Worm (Caenorhabditis elegans) whole organism, young adult: Measurements from ENCODE around the gene Y41D4A.6.

Experiments
- B0019.2 ChIP-seq: fragments of 200-800 bp; sonication (Bioruptor generic); conservative IDR thresholded peaks from 2 replicates; pipeline ENCODE4 v1.3.6; 2022; ENCODE audit warnings: missing genetic modification reagents, missing genetic modification characterization, missing compliant biosample characterization
- F10E7.11 ChIP-seq: sonication (generic microtip); optimal IDR thresholded peaks from 2 replicates; lab custom pipeline; 2017; ENCODE audit warnings: mild to moderate bottlenecking, missing genetic modification characterization, moderate library complexity, missing compliant biosample characterization
- F33H1.4 ChIP-seq: fragments of 200-800 bp; sonication (Bioruptor generic); IDR thresholded peaks from 2 replicates; pipeline ENCODE4 v1.3.6; 2022; ENCODE audit warnings: missing genetic modification reagents, missing genetic modification characterization, missing compliant biosample characterization
- F37B4.10 ChIP-seq: fragments of 200-800 bp; sonication (Bioruptor generic); IDR thresholded peaks from 2 replicates; pipeline ENCODE4 v1.3.6; 2022; ENCODE audit warnings: missing genetic modification characterization, missing compliant biosample characterization
- F49E8.2 ChIP-seq: sonication (generic microtip); optimal IDR thresholded peaks from 3 replicates; lab custom pipeline; 2017; ENCODE audit warnings: missing genetic modification characterization, mild to moderate bottlenecking, missing compliant biosample characterization, antibody characterized with exemption, moderate library complexity; ENCODE audit not compliant: insufficient read depth
- F55B11.4 ChIP-seq: sonication (generic microtip); optimal IDR thresholded peaks from 2 replicates; lab custom pipeline; 2016; ENCODE audit warnings: missing compliant biosample characterization, missing genetic modification characterization, borderline replicate concordance; ENCODE audit not compliant: insufficient read depth
- F57C9.4 ChIP-seq: sonication (generic microtip); optimal IDR thresholded peaks from 2 replicates; lab custom pipeline; 2017; ENCODE audit warnings: mild to moderate bottlenecking, missing genetic modification characterization, missing compliant biosample characterization
- K11D2.4 ChIP-seq: fragments of 200-800 bp; sonication (Bioruptor generic); IDR thresholded peaks from 2 replicates; pipeline ENCODE4 v1.3.6; 2022; ENCODE audit warnings: missing genetic modification reagents, missing genetic modification characterization, missing compliant biosample characterization
- T07F8.4 ChIP-seq: sonication (generic microtip); optimal IDR thresholded peaks from 2 replicates; lab custom pipeline; 2016; ENCODE audit warnings: mild to moderate bottlenecking, missing genetic modification characterization, moderate library complexity, missing compliant biosample characterization
- T26A5.8 ChIP-seq: sonication (generic microtip); optimal IDR thresholded peaks from 2 replicates; lab custom pipeline; 2016; ENCODE audit warnings: missing genetic modification characterization, missing compliant biosample characterization
- Y53F4B.3 ChIP-seq: fragments of 200-800 bp; sonication (Bioruptor generic); IDR thresholded peaks from 2 replicates; pipeline ENCODE4 v1.3.6; 2022; ENCODE audit warnings: missing genetic modification reagents, missing genetic modification characterization, missing compliant biosample characterization
- Y53G8AR.9 ChIP-seq: fragments of 200-800 bp; sonication (Bioruptor generic); conservative IDR thresholded peaks from 2 replicates; pipeline ENCODE4 v1.3.6; 2022; ENCODE audit warnings: missing genetic modification reagents, missing genetic modification characterization, missing compliant biosample characterization
- Y56A3A.18 ChIP-seq: fragments of 200-800 bp; sonication (Bioruptor generic); IDR thresholded peaks from 2 replicates; pipeline ENCODE4 v1.3.6; 2022; ENCODE audit warnings: missing genetic modification reagents, missing genetic modification characterization, missing compliant biosample characterization
- ZK185.1 ChIP-seq: sonication (generic microtip); optimal IDR thresholded peaks from 2 replicates; lab custom pipeline; 2016; ENCODE audit warnings: mild to moderate bottlenecking, missing genetic modification characterization, missing compliant biosample characterization; ENCODE audit not compliant: poor library complexity, severe bottlenecking
- akir-1 ChIP-seq: fragments of 200-800 bp; sonication (Bioruptor generic); optimal IDR thresholded peaks from 2 replicates; lab custom pipeline; 2018; ENCODE audit warnings: mild to moderate bottlenecking, missing genetic modification characterization, moderate library complexity, missing compliant biosample characterization
- athp-1 ChIP-seq: sonication (generic microtip); optimal IDR thresholded peaks from 2 replicates; lab custom pipeline; 2017; ENCODE audit warnings: mild to moderate bottlenecking, missing genetic modification characterization, missing compliant biosample characterization
- attf-3 ChIP-seq: fragments of 200-800 bp; sonication (Bioruptor generic); conservative IDR thresholded peaks from 2 replicates; pipeline ENCODE4 v1.3.6; 2022; ENCODE audit warnings: missing genetic modification reagents, missing genetic modification characterization, missing compliant biosample characterization
- attf-5 ChIP-seq: fragments of 200-800 bp; sonication (Bioruptor generic); optimal IDR thresholded peaks from 2 replicates; lab custom pipeline; 2018; ENCODE audit warnings: mild to moderate bottlenecking, missing genetic modification characterization, missing compliant biosample characterization
- bed-2 ChIP-seq: fragments of 200-800 bp; sonication (Bioruptor generic); IDR thresholded peaks from 2 replicates; pipeline ENCODE4 v1.3.6; 2022; ENCODE audit warnings: missing genetic modification reagents, missing genetic modification characterization, missing compliant biosample characterization
- ceh-91 ChIP-seq: fragments of 200-800 bp; sonication (Bioruptor generic); IDR thresholded peaks from 2 replicates; pipeline ENCODE4 v1.3.6; 2022; ENCODE audit warnings: missing genetic modification reagents, missing genetic modification characterization, missing compliant biosample characterization
- dox-1 ChIP-seq: fragments of 200-800 bp; sonication (Bioruptor generic); IDR thresholded peaks from 2 replicates; pipeline ENCODE4 v1.3.6; 2022; ENCODE audit warnings: missing genetic modification reagents, missing genetic modification characterization, missing compliant biosample characterization
- efl-1 ChIP-seq: fragments of 150-350 bp; optimal IDR thresholded peaks from 2 replicates; lab custom pipeline; 2014; ENCODE audit warnings: missing biosample characterization, missing genetic modification reagents, missing genetic modification characterization
- fkh-3 ChIP-seq: sonication (generic microtip); optimal IDR thresholded peaks from 2 replicates; lab custom pipeline; 2016; ENCODE audit warnings: mild to moderate bottlenecking, missing genetic modification characterization, missing compliant biosample characterization
- him-1 ChIP-seq: sonication (generic microtip); optimal IDR thresholded peaks from 2 replicates; lab custom pipeline; 2016; ENCODE audit warnings: missing genotype, missing genetic modification reagents, missing genetic modification characterization, missing compliant biosample characterization
- hrde-1 ChIP-seq: sonication (generic microtip); optimal IDR thresholded peaks from 2 replicates; lab custom pipeline; 2016; ENCODE audit warnings: missing genetic modification characterization, mild to moderate bottlenecking, missing compliant biosample characterization, moderate library complexity, missing genotype, missing genetic modification reagents, borderline replicate concordance
- hsf-1 ChIP-seq: fragments of 200-800 bp; sonication (Bioruptor generic); IDR thresholded peaks from 2 replicates; pipeline ENCODE4 v1.3.6; 2022; ENCODE audit warnings: missing genetic modification reagents, missing genetic modification characterization, missing compliant biosample characterization
- lag-1 ChIP-seq: fragments of 200-800 bp; sonication (Bioruptor generic); IDR thresholded peaks from 2 replicates; pipeline ENCODE4 v1.3.6; 2022; ENCODE audit warnings: missing genetic modification reagents, missing genetic modification characterization, missing compliant biosample characterization
- lin-54 ChIP-seq: fragments of 200-800 bp; sonication (Bioruptor generic); optimal IDR thresholded peaks from 2 replicates; lab custom pipeline; 2018; ENCODE audit warnings: mild to moderate bottlenecking, missing genetic modification characterization, missing compliant biosample characterization
- mxl-1 ChIP-seq: sonication (generic microtip); optimal IDR thresholded peaks from 2 replicates; lab custom pipeline; 2016; ENCODE audit warnings: missing genetic modification characterization, missing compliant biosample characterization
- nfya-2 ChIP-seq: fragments of 200-800 bp; sonication (Bioruptor generic); IDR thresholded peaks from 2 replicates; pipeline ENCODE4 v1.3.6; 2022; ENCODE audit warnings: missing genetic modification reagents, missing genetic modification characterization, missing compliant biosample characterization
- nfyb-1 ChIP-seq: fragments of 200-800 bp; sonication (Bioruptor generic); IDR thresholded peaks from 2 replicates; pipeline ENCODE4 v1.3.6; 2022; ENCODE audit warnings: missing genetic modification reagents, missing genetic modification characterization, missing compliant biosample characterization
- nhr-120 ChIP-seq: fragments of 200-800 bp; sonication (Bioruptor generic); IDR thresholded peaks from 2 replicates; pipeline ENCODE4 v1.3.6; 2022; ENCODE audit warnings: missing genetic modification characterization, missing compliant biosample characterization
- nhr-27 ChIP-seq: fragments of 200-800 bp; sonication (Bioruptor generic); optimal IDR thresholded peaks from 2 replicates; lab custom pipeline; 2018; ENCODE audit warnings: mild to moderate bottlenecking, missing genetic modification characterization, moderate library complexity, missing compliant biosample characterization
- nhr-80 ChIP-seq: sonication (generic microtip); optimal IDR thresholded peaks from 2 replicates; lab custom pipeline; 2016; ENCODE audit warnings: missing genetic modification characterization, missing compliant biosample characterization
- nhr-90 ChIP-seq: sonication (generic microtip); optimal IDR thresholded peaks from 2 replicates; lab custom pipeline; 2016; ENCODE audit warnings: missing genotype, mild to moderate bottlenecking, missing genetic modification characterization, missing compliant biosample characterization
- pbrm-1 ChIP-seq: fragments of 200-800 bp; sonication (Bioruptor generic); IDR thresholded peaks from 2 replicates; pipeline ENCODE4 v1.3.6; 2022; ENCODE audit warnings: missing genetic modification reagents, missing genetic modification characterization, missing compliant biosample characterization
- pha-4 ChIP-seq: fragments of 150-350 bp; sonication (generic microtip); optimal IDR thresholded peaks from 2 replicates; lab custom pipeline; 2014; ENCODE audit warnings: missing biosample characterization, missing genetic modification reagents, missing genetic modification characterization
- rcor-1 ChIP-seq: fragments of 200-800 bp; sonication (Bioruptor generic); IDR thresholded peaks from 2 replicates; pipeline ENCODE4 v1.3.6; 2022; ENCODE audit warnings: missing genetic modification reagents, missing genetic modification characterization, missing compliant biosample characterization
- rpc-1 ChIP-seq, 2 experiments: fragments of 150-350 bp in 1 of 2; sonication (generic microtip) in 1 of 2; optimal IDR thresholded peaks; 2 replicates each; lab custom pipeline; 2014 to 2018; ENCODE audit warnings: missing biosample characterization in 1 of 2, missing genetic modification characterization in 1 of 2, missing genetic modification reagents in 1 of 2, missing genotype in 1 of 2
- sdz-38 ChIP-seq: sonication (generic microtip); optimal IDR thresholded peaks from 2 replicates; lab custom pipeline; 2016; ENCODE audit warnings: missing genotype, missing genetic modification characterization, missing compliant biosample characterization
- snpc-1.3 ChIP-seq: sonication (generic microtip); optimal IDR thresholded peaks from 2 replicates; lab custom pipeline; 2017; ENCODE audit warnings: missing genetic modification characterization, mild to moderate bottlenecking, missing compliant biosample characterization, antibody characterized with exemption, moderate library complexity, missing genotype, missing genetic modification reagents; ENCODE audit not compliant: insufficient read depth
- tbp1 ChIP-seq: fragments of 200-800 bp; sonication (Bioruptor generic); optimal IDR thresholded peaks from 2 replicates; lab custom pipeline; 2018; ENCODE audit warnings: mild to moderate bottlenecking, missing genetic modification characterization, missing compliant biosample characterization
- tlf-1 ChIP-seq: fragments of 200-800 bp; sonication (Bioruptor generic); optimal IDR thresholded peaks from 2 replicates; lab custom pipeline; 2018; ENCODE audit warnings: mild to moderate bottlenecking, missing genetic modification characterization, missing compliant biosample characterization
- unc-62 ChIP-seq: fragments of 150-350 bp; optimal IDR thresholded peaks from 2 replicates; lab custom pipeline; 2014; ENCODE audit warnings: missing biosample characterization, missing genetic modification reagents, missing genetic modification characterization
- ztf-22 ChIP-seq: fragments of 200-800 bp; sonication (Bioruptor generic); optimal IDR thresholded peaks from 2 replicates; lab custom pipeline; 2018; ENCODE audit warnings: mild to moderate bottlenecking, missing genetic modification characterization, moderate library complexity, missing compliant biosample characterization
- ztf-25 ChIP-seq: fragments of 200-800 bp; sonication (Bioruptor generic); IDR thresholded peaks from 2 replicates; pipeline ENCODE4 v1.3.6; 2022; ENCODE audit warnings: missing genetic modification reagents, missing genetic modification characterization, missing compliant biosample characterization
- ztf-28 ChIP-seq: fragments of 200-800 bp; sonication (Bioruptor generic); IDR thresholded peaks from 2 replicates; pipeline ENCODE4 v1.3.6; 2022; ENCODE audit warnings: missing genetic modification reagents, missing genetic modification characterization, missing compliant biosample characterization
- ztf-3 ChIP-seq: fragments of 200-800 bp; sonication (Bioruptor generic); optimal IDR thresholded peaks from 2 replicates; lab custom pipeline; 2018; ENCODE audit warnings: mild to moderate bottlenecking, missing genetic modification characterization, missing compliant biosample characterization

The Y41D4A.6 gene

DNA sequence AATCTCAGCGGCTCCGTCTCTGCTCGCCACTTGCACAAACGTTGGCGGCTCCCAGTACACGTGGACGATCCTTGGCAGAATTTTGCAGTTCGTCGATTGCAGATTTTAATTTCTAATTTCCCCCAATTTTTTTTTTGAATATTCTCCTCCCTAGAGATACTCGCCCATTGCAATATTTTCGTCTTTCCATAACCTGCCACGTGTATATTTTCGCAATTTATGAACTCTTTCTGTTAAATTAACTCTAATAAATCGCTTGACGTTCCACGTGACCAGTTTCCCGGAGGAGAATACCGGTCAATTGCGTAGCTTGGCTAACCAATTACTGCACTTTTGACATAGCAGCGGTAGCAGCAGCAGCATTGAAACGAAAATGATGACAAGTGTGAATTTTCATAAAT, 36.9 kb downstream of the Y41D4A.6 start (continued):
- no peak for TF ChIP-seq Y53F4B.3 (GFP tag; lab: Robert Waterston, UW)
- no peak for TF ChIP-seq nfya-2 (GFP tag; lab: Robert Waterston, UW)
- TF ChIP-seq F10E7.11 (tag; lab: Kevin White, UChicago), result peak; percentile 15
- TF ChIP-seq rcor-1 (GFP tag; lab: Robert Waterston, UW), result no peak; the same call in 1 of the 2 replicates
- no peak for TF ChIP-seq snpc-1.3 (tag; lab: Kevin White, UChicago)
- peak; percentile 40 for TF ChIP-seq F33H1.4 (GFP tag; lab: Robert Waterston, UW)
- TF ChIP-seq ztf-25 (GFP tag; lab: Robert Waterston, UW), result no peak
- TF ChIP-seq ceh-91 (GFP tag; lab: Robert Waterston, UW), result no peak
- 0 out of 2 replicates have a peak, but pooled peaks have one; percentile 65 for TF ChIP-seq Y53G8AR.9
- 0 out of 2 replicates have a peak, but pooled peaks have one; percentile 39 for TF ChIP-seq lag-1 (GFP tag; lab: Robert Waterston, UW)
- no peak for TF ChIP-seq fkh-3 (tag; lab: Kevin White, UChicago)
- no peak for TF ChIP-seq attf-3
- TF ChIP-seq F37B4.10 (GFP tag; lab: Robert Waterston, UW), result no peak
- no peak for TF ChIP-seq akir-1
- TF ChIP-seq ZK185.1 (tag; lab: Kevin White, UChicago), result no peak
- TF ChIP-seq nhr-90 (tag; lab: Kevin White, UChicago), result no peak
- TF ChIP-seq ztf-22 (GFP tag; lab: Kevin White, UChicago), result no peak
- TF ChIP-seq bed-2, result no peak
- no peak for TF ChIP-seq ztf-3
- no peak for TF ChIP-seq Y56A3A.18 (GFP tag; lab: Robert Waterston, UW)
- peak; percentile 55 for TF ChIP-seq lin-54 (GFP tag; lab: Kevin White, UChicago)
- TF ChIP-seq F55B11.4 (tag; lab: Kevin White, UChicago), result no peak
- TF ChIP-seq attf-5 (GFP tag; lab: Kevin White, UChicago), result peak; percentile 18
- peak; percentile 81 for TF ChIP-seq F49E8.2 (tag; lab: Kevin White, UChicago)
- no peak for TF ChIP-seq F57C9.4 (tag; lab: Kevin White, UChicago)
- 0 out of 2 replicates have a peak, but pooled peaks have one; percentile 6 for TF ChIP-seq pbrm-1
- TF ChIP-seq mxl-1, result no peak
- TF ChIP-seq hrde-1 (tag; lab: Kevin White, UChicago), result peak; percentile 70
- no peak for TF ChIP-seq rpc-1 (optimal IDR thresholded peaks at IDR 0.05; lab: Kevin White, UChicago)
- no peak for TF ChIP-seq rpc-1 (tag; optimal IDR thresholded peaks at IDR 0.05; lab: Kevin White, UChicago)
- TF ChIP-seq B0019.2 (GFP tag; lab: Robert Waterston, UW), result no peak
- TF ChIP-seq tbp1 (GFP tag; lab: Kevin White, UChicago), result peak; percentile 50
- peak; percentile 14 for TF ChIP-seq tlf-1
- TF ChIP-seq pha-4, result no peak
- peak; percentile 60 for TF ChIP-seq athp-1
- TF ChIP-seq efl-1, result peak; percentile 2
- TF ChIP-seq K11D2.4 (GFP tag; lab: Robert Waterston, UW), result no peak
- TF ChIP-seq T07F8.4 (tag; lab: Kevin White, UChicago), result no peak
- peak; percentile 4; the same call in 1 of the 2 replicates for TF ChIP-seq ztf-28 (GFP tag; lab: Robert Waterston, UW)
- no peak for TF ChIP-seq T26A5.8 (tag; lab: Kevin White, UChicago)
- no peak for TF ChIP-seq sdz-38 (tag; lab: Kevin White, UChicago)
- peak; percentile 61; the same call in 1 of the 2 replicates for TF ChIP-seq nfyb-1 (GFP tag; lab: Robert Waterston, UW)
- no peak for TF ChIP-seq nhr-80
- TF ChIP-seq nhr-27 (tag; lab: Kevin White, UChicago), result no peak
- TF ChIP-seq unc-62 (GFP tag; lab: Kevin White, UChicago), result no peak
- TF ChIP-seq him-1 (tag; lab: Kevin White, UChicago), result no peak
- no peak for TF ChIP-seq nhr-120 (GFP tag; lab: Robert Waterston, UW)
- peak; percentile 67 for TF ChIP-seq hsf-1 (GFP tag; lab: Robert Waterston, UW)
- no peak for TF ChIP-seq dox-1 (GFP tag; lab: Robert Waterston, UW)
